Worm (Caenorhabditis elegans): ENCODE measurements around the gene cul-4.

ce11 chrII:7289923-7290476 lies 11.9 kb upstream of the cul-4 start, which contains the start of gene C30G12.2:
- TF ChIP-seq ceh-19 (GFP tag; optimal IDR thresholded peaks at IDR 0.05), result no peak
- TF ChIP-seq ets-4 (tag; optimal IDR thresholded peaks at IDR 0.05), result no peak
- TF ChIP-seq rnt-1 (tag; optimal IDR thresholded peaks at IDR 0.05), result no peak
- TF ChIP-seq C38D4.7 (GFP tag; optimal IDR thresholded peaks at IDR 0.05), result no peak
- TF ChIP-seq sox-2 (GFP tag; IDR thresholded peaks at IDR 0.05), result no peak
- TF ChIP-seq nhr-11 (tag; optimal IDR thresholded peaks at IDR 0.05), result no peak
- no peak for TF ChIP-seq dmd-4 (tag; optimal IDR thresholded peaks at IDR 0.05; ENCODE audit: borderline replicate concordance)
- TF ChIP-seq ceh-31 (tag; optimal IDR thresholded peaks at IDR 0.05), result no peak
- TF ChIP-seq tbx-7 (tag; optimal IDR thresholded peaks at IDR 0.05), result no peak
- no peak for TF ChIP-seq ahr-1 (tag; optimal IDR thresholded peaks at IDR 0.05)
- no peak for TF ChIP-seq unc-55 (GFP tag; optimal IDR thresholded peaks at IDR 0.05)
- no peak for TF ChIP-seq F13H6.1 (tag; optimal IDR thresholded peaks at IDR 0.05)
